Worm (Caenorhabditis elegans): Measurements from ENCODE around the gene fbxc-18.

DNA sequence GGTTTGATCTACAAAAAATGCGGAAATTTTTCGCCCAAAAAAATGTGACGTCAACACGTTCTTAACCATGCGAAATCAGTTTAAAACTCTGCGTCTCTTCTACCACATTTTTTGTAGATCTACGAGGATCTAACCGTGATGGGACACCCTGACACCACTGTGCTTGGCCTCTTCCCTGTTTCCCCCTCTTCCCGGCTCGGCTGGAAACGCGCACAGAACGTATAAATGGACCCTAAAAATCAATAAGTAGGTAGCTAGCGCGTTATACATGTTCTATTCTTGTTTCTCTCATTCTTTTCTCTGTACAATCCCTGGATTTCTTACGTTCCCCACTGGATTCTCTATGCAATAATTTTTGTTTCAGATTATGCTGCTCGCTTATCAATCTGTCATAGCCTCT is 43.3 kb downstream of the fbxc-18 start, which contains the start of gene fbxc-28:
- no peak for TF ChIP-seq mdl-1 (tag; optimal IDR thresholded peaks at IDR 0.05)
- TF ChIP-seq pha-4 (tag; optimal IDR thresholded peaks at IDR 0.05): no peak
- no peak for TF ChIP-seq pqm-1 (tag; optimal IDR thresholded peaks at IDR 0.05)
- TF ChIP-seq ZK546.5 (tag; optimal IDR thresholded peaks at IDR 0.05): no peak
- TF ChIP-seq nhr-11 (tag; optimal IDR thresholded peaks at IDR 0.05): no peak
- TF ChIP-seq lin-15B (tag; optimal IDR thresholded peaks at IDR 0.05): no peak
- TF ChIP-seq unc-62 (GFP tag; optimal IDR thresholded peaks at IDR 0.05): no peak
- TF ChIP-seq ama-1 (optimal IDR thresholded peaks at IDR 0.05): no peak
- TF ChIP-seq nhr-76 (tag; optimal IDR thresholded peaks at IDR 0.05): no peak
- TF ChIP-seq fkh-10 (GFP tag; optimal IDR thresholded peaks at IDR 0.05): no peak
- no peak for TF ChIP-seq unc-39 (tag; optimal IDR thresholded peaks at IDR 0.05)
